Worm (Caenorhabditis elegans) whole organism, young adult: ENCODE measurements around the gene mec-10.

ENCODE experiments used
- C17E4.6 ChIP-seq: fragments of 200-800 bp; sonication (Bioruptor generic); IDR thresholded peaks from 2 replicates; pipeline ENCODE4 v1.3.6; 2022; ENCODE audit warnings: missing genetic modification reagents, missing genetic modification characterization, missing compliant biosample characterization
- K11D2.4 ChIP-seq: fragments of 200-800 bp; sonication (Bioruptor generic); IDR thresholded peaks from 2 replicates; pipeline ENCODE4 v1.3.6; 2022; ENCODE audit warnings: missing genetic modification reagents, missing genetic modification characterization, missing compliant biosample characterization
- ZK185.1 ChIP-seq: sonication (generic microtip); optimal IDR thresholded peaks from 2 replicates; lab custom pipeline; 2016; ENCODE audit warnings: mild to moderate bottlenecking, missing genetic modification characterization, missing compliant biosample characterization; ENCODE audit not compliant: poor library complexity, severe bottlenecking
- atf-7 ChIP-seq: sonication (generic microtip); optimal IDR thresholded peaks from 2 replicates; lab custom pipeline; 2017; ENCODE audit warnings: mild to moderate bottlenecking, missing genetic modification characterization, missing compliant biosample characterization
- ets-4 ChIP-seq: fragments of 200-800 bp; sonication (Bioruptor generic); optimal IDR thresholded peaks from 2 replicates; lab custom pipeline; 2018; ENCODE audit warnings: mild to moderate bottlenecking, missing genetic modification characterization, missing compliant biosample characterization
- gei-17 ChIP-seq: fragments of 200-800 bp; sonication (Bioruptor generic); optimal IDR thresholded peaks from 2 replicates; lab custom pipeline; 2018; ENCODE audit warnings: mild to moderate bottlenecking, missing genetic modification characterization, missing compliant biosample characterization
- lin-54 ChIP-seq: fragments of 200-800 bp; sonication (Bioruptor generic); optimal IDR thresholded peaks from 2 replicates; lab custom pipeline; 2018; ENCODE audit warnings: mild to moderate bottlenecking, missing genetic modification characterization, missing compliant biosample characterization
- madf-6 ChIP-seq: fragments of 200-800 bp; sonication (Bioruptor generic); IDR thresholded peaks from 2 replicates; pipeline ENCODE4 v1.3.6; 2022; ENCODE audit warnings: missing genetic modification reagents, missing genetic modification characterization, missing compliant biosample characterization
- snpc-4 ChIP-seq, 5 experiments: fragments of 150-350 bp in 1 of 5; sonication (generic microtip) in 4 of 5; optimal IDR thresholded peaks; 2 replicates each; lab custom pipeline; 2014 to 2018; ENCODE audit warnings: missing genetic modification characterization in 5 of 5, missing biosample characterization in 3 of 5, antibody characterized with exemption in 2 of 5, mild to moderate bottlenecking in 2 of 5, missing compliant biosample characterization in 2 of 5, missing genotype in 2 of 5, moderate library complexity in 2 of 5, missing genetic modification reagents in 1 of 5
- tbp1 ChIP-seq: fragments of 200-800 bp; sonication (Bioruptor generic); optimal IDR thresholded peaks from 2 replicates; lab custom pipeline; 2018; ENCODE audit warnings: mild to moderate bottlenecking, missing genetic modification characterization, missing compliant biosample characterization

DNA sequence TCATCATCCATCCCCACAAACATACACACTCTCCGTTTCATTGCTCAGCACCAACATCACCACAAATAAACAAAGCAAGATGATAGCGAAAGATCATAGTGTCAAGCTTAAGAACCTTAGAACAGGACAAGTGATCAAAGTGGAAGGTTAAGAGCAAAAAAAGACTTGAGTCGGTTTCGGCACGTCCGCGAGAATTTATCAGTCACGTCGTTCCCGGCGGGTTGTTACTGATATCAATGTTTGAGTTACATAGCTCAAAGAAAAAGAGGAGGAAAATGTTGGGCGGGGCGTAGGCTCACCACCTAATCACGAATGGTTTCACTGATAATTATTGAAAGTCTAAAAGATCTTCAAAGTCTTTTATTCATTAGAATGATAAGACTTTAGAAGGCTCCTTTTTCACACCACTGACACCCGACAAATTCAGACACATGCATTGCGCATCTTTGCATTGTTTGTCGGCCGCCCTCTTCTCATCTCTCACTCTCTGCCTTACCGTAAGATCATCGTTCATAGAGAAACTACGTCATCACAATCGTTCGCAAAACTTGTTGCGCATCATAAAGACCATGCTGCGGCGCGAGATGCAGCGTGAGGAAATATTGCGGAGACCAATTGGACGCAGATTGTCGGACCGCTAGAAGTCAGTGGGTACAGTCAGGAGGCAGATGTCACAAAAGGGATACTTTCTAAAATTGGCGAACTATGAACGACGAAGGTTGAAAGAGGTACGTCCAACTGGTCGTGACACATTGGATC, 7.1 kb upstream of the mec-10 start:
- peak; percentile 35 for TF ChIP-seq gei-17
- TF ChIP-seq C17E4.6 = no peak
- TF ChIP-seq atf-7 (tag; lab: Kevin White, UChicago) = no peak
- TF ChIP-seq snpc-4 (GFP tag; optimal IDR thresholded peaks at IDR 0.05; lab: Kevin White, UChicago) = no peak
- peak in 1 of 4 experiments; percentile 3 for TF ChIP-seq snpc-4 (tag; optimal IDR thresholded peaks at IDR 0.05; lab: Kevin White, UChicago)
- TF ChIP-seq lin-54 (GFP tag; lab: Kevin White, UChicago) = no peak
- no peak for TF ChIP-seq ZK185.1 (tag; lab: Kevin White, UChicago)
- TF ChIP-seq madf-6 = no peak
- no peak for TF ChIP-seq ets-4 (GFP tag; lab: Kevin White, UChicago)
- TF ChIP-seq tbp1 = no peak
- peak; percentile 61; the same call in 1 of the 2 replicates for TF ChIP-seq K11D2.4 (GFP tag; lab: Robert Waterston, UW)
